Fruit fly (Drosophila melanogaster) whole organism: Measurements from ENCODE around the gene CG12885.

Experiments used
- CG8478 ChIP-seq: fragments of >200 bp; optimal IDR thresholded peaks from 2 replicates; lab custom pipeline; 2018; ENCODE audit warnings: inconsistent platforms
- EcR ChIP-seq, 2 experiments: fragments of >200 bp; optimal IDR thresholded peaks; 2 replicates each; lab custom pipeline; 2017; ENCODE audit warnings: missing biosample characterization in 2 of 2, missing genetic modification characterization in 2 of 2, missing genetic modification reagents in 2 of 2
- psq ChIP-seq: fragments of >200 bp; optimal IDR thresholded peaks from 2 replicates; lab custom pipeline; 2017

DNA sequence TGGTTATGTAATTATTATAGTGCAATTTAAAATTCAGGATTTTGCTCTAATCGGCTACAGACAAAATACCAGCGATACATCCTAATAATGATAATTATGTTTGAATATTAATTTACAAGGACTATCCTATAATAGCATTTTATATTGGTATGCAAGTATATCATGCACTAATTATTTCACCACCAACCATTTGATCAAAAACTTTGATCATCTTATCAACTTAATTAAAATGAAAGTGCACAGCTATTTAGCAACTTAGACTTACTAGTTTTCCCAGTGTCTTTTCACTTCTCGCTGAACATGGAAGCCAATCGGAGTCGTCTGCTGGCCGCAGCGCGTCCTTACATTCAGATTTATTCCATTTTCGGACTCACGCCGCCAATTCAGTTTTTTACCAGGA lies 25.1 kb downstream of the CG12885 start, which contains the start of gene Gr98d:
- TF ChIP-seq psq (lab: Kevin White, UChicago) = no peak
- TF ChIP-seq EcR (GFP tag; optimal IDR thresholded peaks at IDR 0.05; lab: Kevin White, UChicago) = no peak
- TF ChIP-seq CG8478 (lab: Kevin White, UChicago) = no peak
